Worm (Caenorhabditis elegans): ENCODE results near the gene csq-1.

csq-1 gene

ce11 chrX:14708176-14708642, 23.5 kb downstream of the csq-1 start (continued):
- TF ChIP-seq mec-3 (tag; optimal IDR thresholded peaks at IDR 0.05; ENCODE audit: borderline replicate concordance) = no peak
- TF ChIP-seq tbx-2 (tag; optimal IDR thresholded peaks at IDR 0.05) = peak; percentile 81
- peak; percentile 81 for TF ChIP-seq ceh-14 (tag; optimal IDR thresholded peaks at IDR 0.05)
- TF ChIP-seq rnt-1 (tag; optimal IDR thresholded peaks at IDR 0.05) = peak; percentile 49
- no peak for TF ChIP-seq nhr-11 (tag; optimal IDR thresholded peaks at IDR 0.05)
- TF ChIP-seq ceh-45 (GFP tag; IDR thresholded peaks at IDR 0.05) = no peak
- TF ChIP-seq C38D4.7 (GFP tag; optimal IDR thresholded peaks at IDR 0.05) = no peak
- peak; percentile 5 for TF ChIP-seq ceh-6 (GFP tag; optimal IDR thresholded peaks at IDR 0.05)
- TF ChIP-seq pag-3 (tag; optimal IDR thresholded peaks at IDR 0.05; ENCODE audit: borderline replicate concordance) = peak; percentile 15
- peak; percentile 57 for TF ChIP-seq pqm-1 (tag; optimal IDR thresholded peaks at IDR 0.05)
- peak; percentile 11 for TF ChIP-seq fax-1 (tag; optimal IDR thresholded peaks at IDR 0.05)
- no peak for TF ChIP-seq lin-11 (tag; optimal IDR thresholded peaks at IDR 0.05)
- TF ChIP-seq C08G9.2 (tag; optimal IDR thresholded peaks at IDR 0.05) = peak; percentile 48
- no peak for TF ChIP-seq sox-4 (tag; optimal IDR thresholded peaks at IDR 0.05)
- no peak for TF ChIP-seq T23F11.4 (GFP tag; optimal IDR thresholded peaks at IDR 0.05)
- TF ChIP-seq che-1 (tag; optimal IDR thresholded peaks at IDR 0.05) = peak; percentile 18
- peak; percentile 49 for TF ChIP-seq ztf-16 (tag; optimal IDR thresholded peaks at IDR 0.05)
- TF ChIP-seq ceh-19 (GFP tag; optimal IDR thresholded peaks at IDR 0.05) = peak; percentile 80
- TF ChIP-seq odd-2 (tag; optimal IDR thresholded peaks at IDR 0.05) = no peak
- TF ChIP-seq K09A11.1 (tag; optimal IDR thresholded peaks at IDR 0.05; ENCODE audit: insufficient read depth) = peak; percentile 26
- no peak for TF ChIP-seq eyg-1 (tag; optimal IDR thresholded peaks at IDR 0.05)
- peak; percentile 44 for TF ChIP-seq syd-9 (tag; optimal IDR thresholded peaks at IDR 0.05)
- TF ChIP-seq ahr-1 (tag; optimal IDR thresholded peaks at IDR 0.05) = no peak
- TF ChIP-seq ttx-3 (tag; optimal IDR thresholded peaks at IDR 0.05) = no peak
- no peak for TF ChIP-seq ama-1 (optimal IDR thresholded peaks at IDR 0.05)
- no peak for TF ChIP-seq Y22D7AL.16 (tag; optimal IDR thresholded peaks at IDR 0.05)
- peak; percentile 15 for TF ChIP-seq ceh-2 (tag; optimal IDR thresholded peaks at IDR 0.05)
- TF ChIP-seq madf-2 (tag; optimal IDR thresholded peaks at IDR 0.05) = peak; percentile 53
- TF ChIP-seq pha-4 (tag; optimal IDR thresholded peaks at IDR 0.05) = no peak
- TF ChIP-seq ceh-22 (tag; optimal IDR thresholded peaks at IDR 0.05) = no peak
- TF ChIP-seq hlh-8 (tag; optimal IDR thresholded peaks at IDR 0.05) = no peak
- TF ChIP-seq tbx-7 (tag; optimal IDR thresholded peaks at IDR 0.05) = no peak
- TF ChIP-seq pha-2 (tag; optimal IDR thresholded peaks at IDR 0.05) = no peak
- no peak for TF ChIP-seq ceh-9 (tag; optimal IDR thresholded peaks at IDR 0.05)
- no peak for TF ChIP-seq dve-1 (tag; optimal IDR thresholded peaks at IDR 0.05)
- no peak for TF ChIP-seq pat-9 (tag; optimal IDR thresholded peaks at IDR 0.05)
- no peak for TF ChIP-seq zip-5 (tag; optimal IDR thresholded peaks at IDR 0.05)
- no peak for TF ChIP-seq nhr-232 (tag; optimal IDR thresholded peaks at IDR 0.05)
- TF ChIP-seq pros-1 (tag; optimal IDR thresholded peaks at IDR 0.05) = peak; percentile 99
- no peak for TF ChIP-seq ceh-24 (tag; optimal IDR thresholded peaks at IDR 0.05)
- peak; percentile 87 for TF ChIP-seq ceh-48 (tag; optimal IDR thresholded peaks at IDR 0.05)
- peak; percentile 82 for TF ChIP-seq ceh-34 (tag; optimal IDR thresholded peaks at IDR 0.05)
- peak; percentile 97 for TF ChIP-seq ceh-18 (tag; optimal IDR thresholded peaks at IDR 0.05)
- TF ChIP-seq fkh-6 (tag; optimal IDR thresholded peaks at IDR 0.05) = peak; percentile 33
- TF ChIP-seq hlh-6 (tag; optimal IDR thresholded peaks at IDR 0.05) = peak; percentile 45
- no peak for TF ChIP-seq unc-86 (tag; optimal IDR thresholded peaks at IDR 0.05)
- TF ChIP-seq fkh-10 (GFP tag; optimal IDR thresholded peaks at IDR 0.05) = no peak
- TF ChIP-seq unc-55 (GFP tag; optimal IDR thresholded peaks at IDR 0.05) = peak; percentile 73
- peak; percentile 44 for TF ChIP-seq elt-2 (tag; optimal IDR thresholded peaks at IDR 0.05)
- TF ChIP-seq pax-1 (tag; optimal IDR thresholded peaks at IDR 0.05) = no peak
